Fruit fly (Drosophila melanogaster): ENCODE measurements around the gene CG6650.

CG6650 gene

dm6 chr3L:14056816-14057215 is 25.6 kb downstream of the CG6650 start:
- TF ChIP-seq ftz-f1 (GFP tag; optimal IDR thresholded peaks at IDR 0.05) (peak; percentile 56), CG10979 (tag; optimal IDR thresholded peaks at IDR 0.05) (no peak), tll (GFP tag; optimal IDR thresholded peaks at IDR 0.05) (peak in 1 of 2 experiments; percentile 75), Hmx (GFP tag; optimal IDR thresholded peaks at IDR 0.05) (no peak), CG7928 (GFP tag; optimal IDR thresholded peaks at IDR 0.05) (no peak), otp (GFP tag; IDR thresholded peaks at IDR 0.05) (0 out of 3 replicates have a peak, but pooled peaks have one; percentile 13), sens (GFP tag) (peak; percentile 63), CG11504 (tag; optimal IDR thresholded peaks at IDR 0.05) (no peak), CG32772 (GFP tag; IDR thresholded peaks at IDR 0.05) (peak; percentile 7; the same call in 1 of the 2 replicates), lab (GFP tag; optimal IDR thresholded peaks at IDR 0.05) (peak; percentile 39), Hmr (GFP tag; optimal IDR thresholded peaks at IDR 0.05) (peak; percentile 2), Dbx (GFP tag; IDR thresholded peaks at IDR 0.05) (peak; percentile 33; the same call in 1 of the 3 replicates), D19B (GFP tag; optimal IDR thresholded peaks at IDR 0.05) (peak; percentile 45), ken (GFP tag; IDR thresholded peaks at IDR 0.05) (0 out of 3 replicates have a peak, but pooled peaks have one; percentile 38), sob (GFP tag; IDR thresholded peaks at IDR 0.05) (peak; percentile 22; the same call in 1 of the 2 replicates), CG15479 (GFP tag; optimal IDR thresholded peaks at IDR 0.05) (peak; percentile 70), Atf6 (GFP tag; IDR thresholded peaks at IDR 0.05) (peak; percentile 19; the same call in 1 of the 2 replicates), Bteb2 (GFP tag; optimal IDR thresholded peaks at IDR 0.05) (no peak), prd (optimal IDR thresholded peaks at IDR 0.05) (no peak), prd (GFP tag; IDR thresholded peaks at IDR 0.05) (0 out of 3 replicates have a peak, but pooled peaks have one; percentile 7), CG9932 (GFP tag; IDR thresholded peaks at IDR 0.05) (0 out of 2 replicates have a peak, but pooled peaks have one; percentile 25), rib (GFP tag; IDR thresholded peaks at IDR 0.05) (peak; percentile 71; the same call in 1 of the 2 replicates), CG6175 (GFP tag; IDR thresholded peaks at IDR 0.05) (peak; percentile 61; the same call in 2 of the 3 replicates), Nf-YC (tag; optimal IDR thresholded peaks at IDR 0.05) (no peak), Adf1 (GFP tag; IDR thresholded peaks at IDR 0.05) (peak; percentile 10; the same call in 1 of the 2 replicates), Rfx (GFP tag; IDR thresholded peaks at IDR 0.05) (0 out of 2 replicates have a peak, but pooled peaks have one; percentile 15), CG32532 (GFP tag; IDR thresholded peaks at IDR 0.05) (no peak)

dm6 chr3L:14059266-14059974 is 28.2 kb downstream of the CG6650 start:
- TF ChIP-seq Myb (GFP tag; optimal IDR thresholded peaks at IDR 0.05): no peak
- TF ChIP-seq otp (GFP tag; IDR thresholded peaks at IDR 0.05): no peak
- no peak for TF ChIP-seq CG7372 (GFP tag; IDR thresholded peaks at IDR 0.05)
- no peak for TF ChIP-seq CG42726 (GFP tag; IDR thresholded peaks at IDR 0.05; ENCODE audit: partially characterized antibody)
- TF ChIP-seq CG2120 (GFP tag; optimal IDR thresholded peaks at IDR 0.05): peak; percentile 16
- no peak for TF ChIP-seq CG8388 (GFP tag; optimal IDR thresholded peaks at IDR 0.05)
- peak; percentile 1 for TF ChIP-seq Dip3 (GFP tag; optimal IDR thresholded peaks at IDR 0.05)
- TF ChIP-seq tx (GFP tag; optimal IDR thresholded peaks at IDR 0.05): no peak
- no peak for TF ChIP-seq en (GFP tag; optimal IDR thresholded peaks at IDR 0.05)
- peak; percentile 16 for TF ChIP-seq Blimp-1 (GFP tag; optimal IDR thresholded peaks at IDR 0.05)
- TF ChIP-seq twi (tag; optimal IDR thresholded peaks at IDR 0.05): no peak
- peak; percentile 64 for TF ChIP-seq sens (GFP tag)
- TF ChIP-seq vvl (GFP tag; IDR thresholded peaks at IDR 0.05): peak; percentile 48; the same call in 1 of the 2 replicates
- TF ChIP-seq CG17361 (GFP tag; IDR thresholded peaks at IDR 0.05): no peak
- TF ChIP-seq CG10462 (GFP tag; optimal IDR thresholded peaks at IDR 0.05): no peak
- TF ChIP-seq CG34376 (GFP tag; optimal IDR thresholded peaks at IDR 0.05): no peak
- no peak for TF ChIP-seq CG15269 (tag; optimal IDR thresholded peaks at IDR 0.05)
- no peak for TF ChIP-seq pan (optimal IDR thresholded peaks at IDR 0.05)
- no peak for TF ChIP-seq pan (GFP tag; optimal IDR thresholded peaks at IDR 0.05 in 1 of 2, IDR thresholded peaks at IDR 0.05 in 1 of 2)
- TF ChIP-seq nom (GFP tag; optimal IDR thresholded peaks at IDR 0.05): peak; percentile 80
- no peak for TF ChIP-seq sqz (GFP tag; optimal IDR thresholded peaks at IDR 0.05)
- TF ChIP-seq Opbp (GFP tag; IDR thresholded peaks at IDR 0.05; ENCODE audit: partially characterized antibody): no peak
- no peak for TF ChIP-seq CG10209 (GFP tag; optimal IDR thresholded peaks at IDR 0.05)
- 0 out of 2 replicates have a peak, but pooled peaks have one; percentile 15 for TF ChIP-seq slbo (GFP tag; IDR thresholded peaks at IDR 0.05)
- TF ChIP-seq cwo (GFP tag; optimal IDR thresholded peaks at IDR 0.05): no peak

Measured in whole organism, embryonic.